Fruit fly (Drosophila melanogaster): ENCODE data around the gene CG17776.
A peak's percentile ranks its signal among the peaks of the same experiment; 100 is the strongest.

Gene CG17776

DNA sequence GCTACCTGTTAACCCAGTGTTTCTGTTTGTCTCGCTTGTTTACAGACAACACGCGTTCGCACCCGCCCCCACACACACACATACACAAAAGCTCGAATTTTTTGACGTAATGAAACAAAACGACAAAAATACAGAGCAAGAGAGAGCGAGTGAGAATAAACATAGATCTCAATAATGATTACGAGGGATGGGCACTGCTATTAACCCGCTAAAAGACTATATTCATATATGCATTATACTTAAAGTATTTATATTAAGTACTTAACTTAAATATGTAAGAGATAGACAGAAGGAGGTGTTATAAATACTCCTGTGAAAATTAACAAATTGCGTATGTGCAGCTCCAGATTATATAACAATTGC lies 42.7 kb upstream of the CG17776 start (continued):
- TF ChIP-seq Antp (GFP tag; optimal IDR thresholded peaks at IDR 0.05) (no peak), tio (GFP tag; optimal IDR thresholded peaks at IDR 0.05) (no peak), trh (GFP tag; optimal IDR thresholded peaks at IDR 0.05) (no peak), Kr (GFP tag; optimal IDR thresholded peaks at IDR 0.05) (no peak), Mes4 (GFP tag; optimal IDR thresholded peaks at IDR 0.05) (no peak), HHEX (GFP tag; optimal IDR thresholded peaks at IDR 0.05) (peak; percentile 57), tup (GFP tag; optimal IDR thresholded peaks at IDR 0.05) (no peak), CG12744 (GFP tag; optimal IDR thresholded peaks at IDR 0.05) (no peak), fd96Cb (tag; optimal IDR thresholded peaks at IDR 0.05) (peak; percentile 30), psq (GFP tag; optimal IDR thresholded peaks at IDR 0.05) (peak; percentile 26), CG17612 (GFP tag; IDR thresholded peaks at IDR 0.05) (no peak), Tbp (GFP tag; optimal IDR thresholded peaks at IDR 0.05) (no peak), CG17802 (tag; optimal IDR thresholded peaks at IDR 0.05) (no peak), CG11093 (GFP tag; IDR thresholded peaks at IDR 0.05) (no peak; the same call in 2 of the 3 replicates), CG10209 (GFP tag; optimal IDR thresholded peaks at IDR 0.05) (peak; percentile 55), sr (GFP tag; IDR thresholded peaks at IDR 0.05) (peak; percentile 79; the same call in 1 of the 3 replicates), BtbVII (GFP tag; optimal IDR thresholded peaks at IDR 0.05) (peak; percentile 63), dan (GFP tag; IDR thresholded peaks at IDR 0.05) (no peak), pnt (GFP tag; optimal IDR thresholded peaks at IDR 0.05) (no peak), Asciz (GFP tag; optimal IDR thresholded peaks at IDR 0.05) (peak; percentile 61), inv (GFP tag; IDR thresholded peaks at IDR 0.05; ENCODE audit: partially characterized antibody) (no peak), CG9437 (GFP tag; optimal IDR thresholded peaks at IDR 0.05) (peak; percentile 73), onecut (GFP tag; IDR thresholded peaks at IDR 0.05) (peak; percentile 34; the same call in 1 of the 2 replicates), CG17912 (GFP tag; optimal IDR thresholded peaks at IDR 0.05) (peak; percentile 79), CG9215 (GFP tag; IDR thresholded peaks at IDR 0.05) (peak; percentile 23; the same call in 1 of the 2 replicates), Hr78 (GFP tag; optimal IDR thresholded peaks at IDR 0.05) (peak in 1 of 2 experiments; percentile 15), zen2 (GFP tag; IDR thresholded peaks at IDR 0.05; ENCODE audit: partially characterized antibody) (no peak), Rx (GFP tag; IDR thresholded peaks at IDR 0.05) (no peak), HLH4C (GFP tag; IDR thresholded peaks at IDR 0.05; ENCODE audit: partially characterized antibody) (no peak), CG4617 (GFP tag; optimal IDR thresholded peaks at IDR 0.05; ENCODE audit: borderline replicate concordance) (no peak), Dbx (GFP tag; IDR thresholded peaks at IDR 0.05) (peak; percentile 63; the same call in 2 of the 3 replicates), CG18764 (GFP tag; optimal IDR thresholded peaks at IDR 0.05) (peak; percentile 24), Mad (GFP tag; optimal IDR thresholded peaks at IDR 0.05) (peak; percentile 21), CG17568 (GFP tag; optimal IDR thresholded peaks at IDR 0.05) (peak; percentile 70), CG15514 (GFP tag; optimal IDR thresholded peaks at IDR 0.05) (peak; percentile 42), CG2120 (GFP tag; optimal IDR thresholded peaks at IDR 0.05) (peak; percentile 57), ham (GFP tag; IDR thresholded peaks at IDR 0.05) (no peak), mam (GFP tag; optimal IDR thresholded peaks at IDR 0.05) (no peak), Sox102F (GFP tag; optimal IDR thresholded peaks at IDR 0.05) (peak; percentile 50), tin (GFP tag; optimal IDR thresholded peaks at IDR 0.05) (no peak), CG3407 (GFP tag; optimal IDR thresholded peaks at IDR 0.05) (peak; percentile 65), CG4730 (GFP tag; IDR thresholded peaks at IDR 0.05) (0 out of 2 replicates have a peak, but pooled peaks have one; percentile 22), D19A (tag; optimal IDR thresholded peaks at IDR 0.05) (peak; percentile 17), Xbp1 (GFP tag; optimal IDR thresholded peaks at IDR 0.05) (peak; percentile 26), gro (GFP tag; optimal IDR thresholded peaks at IDR 0.05) (no peak), zfh1 (GFP tag; IDR thresholded peaks at IDR 0.05) (0 out of 3 replicates have a peak, but pooled peaks have one; percentile 10), caup (GFP tag; optimal IDR thresholded peaks at IDR 0.05; ENCODE audit: severe bottlenecking) (peak; percentile 64), br (optimal IDR thresholded peaks at IDR 0.05) (no peak), Chrac-16 (GFP tag; optimal IDR thresholded peaks at IDR 0.05) (no peak), Fer3 (tag; optimal IDR thresholded peaks at IDR 0.05) (peak; percentile 57), CG10366 (GFP tag; IDR thresholded peaks at IDR 0.05) (no peak)
